Fruit fly (Drosophila melanogaster): ENCODE measurements around the gene CG4360.

DNA sequence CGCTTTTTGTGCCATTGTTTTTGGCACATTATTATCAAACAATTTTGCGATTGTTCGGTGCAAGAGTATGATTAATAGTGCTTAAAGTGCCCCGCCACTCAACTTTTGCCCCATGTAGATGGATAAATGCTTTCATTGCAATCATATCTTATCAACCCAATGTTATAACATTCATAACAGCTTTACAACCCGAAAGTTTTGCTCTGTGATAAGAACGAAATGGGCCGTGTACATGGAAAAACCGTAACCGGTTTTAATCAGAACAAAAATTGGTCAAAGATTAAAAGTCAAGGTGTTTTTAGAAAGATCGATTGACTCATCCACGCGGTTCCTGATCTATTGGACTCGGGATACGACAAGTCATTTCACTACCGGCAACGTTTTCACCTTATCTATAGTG is 11.2 kb downstream of the CG4360 start:
- TF ChIP-seq Sp1 (GFP tag; optimal IDR thresholded peaks at IDR 0.05) = no peak
- TF ChIP-seq Myc (optimal IDR thresholded peaks at IDR 0.05) = no peak
- no peak for TF ChIP-seq psq (GFP tag; optimal IDR thresholded peaks at IDR 0.05)
- TF ChIP-seq HLH106 (tag; optimal IDR thresholded peaks at IDR 0.05) = no peak
- TF ChIP-seq Dfd (GFP tag; optimal IDR thresholded peaks at IDR 0.05) = no peak
- TF ChIP-seq OdsH (GFP tag; optimal IDR thresholded peaks at IDR 0.05) = no peak
- TF ChIP-seq h (GFP tag; optimal IDR thresholded peaks at IDR 0.05) = no peak
- no peak for TF ChIP-seq sage (GFP tag; optimal IDR thresholded peaks at IDR 0.05)
- no peak for TF ChIP-seq fru (GFP tag; optimal IDR thresholded peaks at IDR 0.05)
- TF ChIP-seq Jra (GFP tag; optimal IDR thresholded peaks at IDR 0.05) = no peak
- no peak for TF ChIP-seq dl (GFP tag; optimal IDR thresholded peaks at IDR 0.05; ENCODE audit: insufficient read depth in 1 of 2, partially characterized antibody in 2 of 2)
- no peak for TF ChIP-seq ey (GFP tag; optimal IDR thresholded peaks at IDR 0.05)
- TF ChIP-seq dsf (GFP tag; optimal IDR thresholded peaks at IDR 0.05; ENCODE audit: borderline replicate concordance) = no peak
